Worm (Caenorhabditis elegans): ENCODE measurements around the gene W03G11.2.

ce11 chrX:12073764-12074163 is 34.7 kb downstream of the W03G11.2 start, which contains the start of gene tmem-145:
- TF ChIP-seq med-1 (GFP tag; optimal IDR thresholded peaks at IDR 0.05; ENCODE audit: insufficient read depth) (no peak), cog-1 (tag; optimal IDR thresholded peaks at IDR 0.05) (no peak), klf-2 (GFP tag; conservative IDR thresholded peaks at IDR 0.05) (no peak)

All from whole organism, midembryonic.